Worm (Caenorhabditis elegans) whole organism, L3 larva: ENCODE results near the gene C25H3.15.

Source experiments
- aly-2 ChIP-seq: fragments of 150-350 bp; optimal IDR thresholded peaks from 2 replicates; lab custom pipeline; 2014; ENCODE audit warnings: missing biosample characterization, missing genetic modification characterization
- ama-1 ChIP-seq: fragments of 150-350 bp; optimal IDR thresholded peaks from 2 replicates; lab custom pipeline; 2018
- nhr-25 ChIP-seq: sonication (generic microtip); optimal IDR thresholded peaks from 2 replicates; lab custom pipeline; 2017; ENCODE audit warnings: missing biosample characterization, missing genetic modification characterization
- unc-39 ChIP-seq: sonication (generic microtip); optimal IDR thresholded peaks from 4 replicates; lab custom pipeline; 2017; ENCODE audit warnings: missing biosample characterization, missing genetic modification characterization

- TF ChIP-seq nhr-25 (tag; lab: Kevin White, UChicago) (no peak), ama-1 (lab: Kevin White, UChicago) (no peak), aly-2 (tag; lab: Kevin White, UChicago) (no peak), unc-39 (no peak)
Observed at ce11 chrII:5669580-5669979, 4.5 kb downstream of the C25H3.15 start, which contains the start of gene C25H3.17.
